Fruit fly (Drosophila melanogaster) whole organism, embryonic: ENCODE measurements around the gene P5CDh1.

ENCODE experiments used
- Bgb ChIP-seq: fragments of 200-800 bp; sonication (Bioruptor generic); IDR thresholded peaks from 2 replicates; pipeline ENCODE4 v1.3.6; 2022; ENCODE audit warnings: missing biosample characterization, missing genetic modification characterization; ENCODE audit not compliant: partially characterized antibody
- CG10147 ChIP-seq: fragments of 200-800 bp; sonication (Bioruptor generic); optimal IDR thresholded peaks from 2 replicates; lab custom pipeline; 2019; ENCODE audit warnings: missing biosample characterization, mild to moderate bottlenecking, missing genetic modification characterization, moderate library complexity
- CG11093 ChIP-seq: fragments of 200-800 bp; sonication (Bioruptor generic); IDR thresholded peaks from 3 replicates; pipeline ENCODE4 v1.3.6; 2022; ENCODE audit warnings: missing biosample characterization, missing genetic modification characterization
- CG12071 ChIP-seq: fragments of 200-800 bp; sonication (Bioruptor generic); optimal IDR thresholded peaks from 3 replicates; lab custom pipeline; 2018; ENCODE audit warnings: missing biosample characterization, mild to moderate bottlenecking, missing genetic modification characterization
- CG13296 ChIP-seq: fragments of 200-800 bp; sonication (Bioruptor generic); optimal IDR thresholded peaks from 3 replicates; lab custom pipeline; 2018; ENCODE audit warnings: missing biosample characterization, mild to moderate bottlenecking, missing genetic modification characterization
- CG16813 ChIP-seq: fragments of 200-800 bp; sonication (Bioruptor generic); IDR thresholded peaks from 3 replicates; pipeline ENCODE4 v1.3.6; 2022; ENCODE audit warnings: missing biosample characterization, missing genetic modification characterization; ENCODE audit not compliant: partially characterized antibody
- CG18262 ChIP-seq: fragments of 200-800 bp; optimal IDR thresholded peaks from 3 replicates; lab custom pipeline; 2019; ENCODE audit warnings: missing biosample characterization, mild to moderate bottlenecking, missing genetic modification characterization, moderate library complexity
- CG18764 ChIP-seq: fragments of 200-800 bp; sonication (Bioruptor generic); optimal IDR thresholded peaks from 3 replicates; lab custom pipeline; 2016; ENCODE audit warnings: missing biosample characterization, missing genetic modification characterization
- CG2116 ChIP-seq: fragments of 200-800 bp; sonication (Bioruptor generic); optimal IDR thresholded peaks from 3 replicates; lab custom pipeline; 2018; ENCODE audit warnings: missing biosample characterization, mild to moderate bottlenecking, missing genetic modification characterization
- CG30020 ChIP-seq: fragments of 200-800 bp; optimal IDR thresholded peaks from 2 replicates; lab custom pipeline; 2019; ENCODE audit warnings: missing biosample characterization, mild to moderate bottlenecking, missing genetic modification characterization, moderate library complexity
- CG32772 ChIP-seq: fragments of 200-800 bp; sonication (Bioruptor generic); IDR thresholded peaks from 2 replicates; pipeline ENCODE4 v1.3.6; 2022; ENCODE audit warnings: missing biosample characterization, missing genetic modification characterization
- CG33213 ChIP-seq: fragments of 200-800 bp; sonication (Bioruptor generic); optimal IDR thresholded peaks from 3 replicates; lab custom pipeline; 2016; ENCODE audit warnings: missing biosample characterization, missing genetic modification characterization
- CG34224 ChIP-seq: fragments of 200-800 bp; sonication (Bioruptor generic); IDR thresholded peaks from 3 replicates; pipeline ENCODE4 v1.3.6; 2022; ENCODE audit warnings: missing biosample characterization, missing genetic modification characterization; ENCODE audit not compliant: partially characterized antibody
- CG4328 ChIP-seq: fragments of 200-800 bp; sonication (Bioruptor generic); optimal IDR thresholded peaks from 3 replicates; lab custom pipeline; 2017; ENCODE audit warnings: missing biosample characterization, missing genetic modification reagents, missing genetic modification characterization
- CG5180 ChIP-seq: fragments of 200-800 bp; sonication (Bioruptor generic); optimal IDR thresholded peaks from 3 replicates; lab custom pipeline; 2017; ENCODE audit warnings: missing biosample characterization, missing genetic modification characterization, mild to moderate bottlenecking, moderate library complexity, missing genetic modification reagents
- CG7372 ChIP-seq: fragments of 200-800 bp; sonication (Bioruptor generic); IDR thresholded peaks from 2 replicates; pipeline ENCODE4 v1.3.6; 2022; ENCODE audit warnings: missing biosample characterization, missing genetic modification characterization
- CG7556 ChIP-seq: fragments of 200-800 bp; sonication (Bioruptor generic); optimal IDR thresholded peaks from 2 replicates; lab custom pipeline; 2017; ENCODE audit warnings: missing biosample characterization, mild to moderate bottlenecking, missing genetic modification characterization
- Chrac-16 ChIP-seq: fragments of 200-800 bp; sonication (Bioruptor generic); optimal IDR thresholded peaks from 3 replicates; lab custom pipeline; 2016; ENCODE audit warnings: missing biosample characterization, missing genetic modification characterization
- D19A ChIP-seq: fragments of 200-800 bp; optimal IDR thresholded peaks from 3 replicates; lab custom pipeline; 2019; ENCODE audit warnings: missing biosample characterization, mild to moderate bottlenecking, missing genetic modification characterization, moderate library complexity
- Dad ChIP-seq: fragments of 200-800 bp; sonication (Bioruptor generic); optimal IDR thresholded peaks from 3 replicates; lab custom pipeline; 2016; ENCODE audit warnings: missing biosample characterization, missing genetic modification characterization
- Dip3 ChIP-seq: fragments of 200-800 bp; sonication (Bioruptor generic); optimal IDR thresholded peaks from 3 replicates; lab custom pipeline; 2016; ENCODE audit warnings: missing biosample characterization, missing genetic modification characterization
- Gsc ChIP-seq: fragments of 200-800 bp; sonication (Bioruptor generic); IDR thresholded peaks from 2 replicates; pipeline ENCODE4 v1.3.6; 2022; ENCODE audit warnings: missing biosample characterization, missing genetic modification characterization
- Gug ChIP-seq: fragments of 200-800 bp; sonication (Bioruptor generic); IDR thresholded peaks from 4 replicates; pipeline ENCODE4 v1.3.6; 2022; ENCODE audit warnings: missing biosample characterization, missing genetic modification characterization
- HLH4C ChIP-seq: fragments of 200-800 bp; sonication (Bioruptor generic); IDR thresholded peaks from 3 replicates; pipeline ENCODE4 v1.3.6; 2022; ENCODE audit warnings: missing biosample characterization, missing genetic modification characterization; ENCODE audit not compliant: partially characterized antibody
- Hey ChIP-seq: fragments of 200-800 bp; sonication (Bioruptor generic); optimal IDR thresholded peaks from 3 replicates; lab custom pipeline; 2018; ENCODE audit warnings: missing biosample characterization, mild to moderate bottlenecking, missing genetic modification characterization
- MTF-1 ChIP-seq: fragments of 200-800 bp; sonication (Bioruptor generic); optimal IDR thresholded peaks from 2 replicates; lab custom pipeline; 2018; ENCODE audit warnings: missing biosample characterization, mild to moderate bottlenecking, missing genetic modification characterization, borderline replicate concordance
- Mes4 ChIP-seq: fragments of 200-800 bp; sonication (Bioruptor generic); optimal IDR thresholded peaks from 2 replicates; lab custom pipeline; 2016; ENCODE audit warnings: missing biosample characterization, missing genetic modification characterization
- Myb ChIP-seq: fragments of 200-800 bp; sonication (Bioruptor generic); optimal IDR thresholded peaks from 2 replicates; lab custom pipeline; 2016; ENCODE audit warnings: missing biosample characterization, missing genetic modification characterization
- NfI ChIP-seq: fragments of 200-800 bp; sonication (Bioruptor generic); optimal IDR thresholded peaks from 3 replicates; lab custom pipeline; 2018; ENCODE audit warnings: missing biosample characterization, mild to moderate bottlenecking, missing genetic modification characterization, moderate library complexity
- Pdp1 ChIP-seq, 2 experiments: fragments of 200-800 bp; sonication (Bioruptor generic); optimal IDR thresholded peaks; 3 replicates each; lab custom pipeline; 2016; ENCODE audit warnings: missing biosample characterization in 2 of 2, missing genetic modification characterization in 2 of 2, mild to moderate bottlenecking in 1 of 2, moderate library complexity in 1 of 2
- ato ChIP-seq: fragments of 200-800 bp; sonication (Bioruptor generic); IDR thresholded peaks from 2 replicates; pipeline ENCODE4 v1.3.6; 2022; ENCODE audit warnings: missing biosample characterization, missing genetic modification characterization; ENCODE audit not compliant: partially characterized antibody
- btn ChIP-seq: fragments of 200-800 bp; sonication (Bioruptor generic); optimal IDR thresholded peaks from 2 replicates; lab custom pipeline; 2016; ENCODE audit warnings: missing biosample characterization, missing genetic modification characterization
- cad ChIP-seq: fragments of >200 bp; optimal IDR thresholded peaks from 2 replicates; lab custom pipeline; 2017; ENCODE audit warnings: missing biosample characterization, missing genetic modification characterization
- chinmo ChIP-seq: fragments of 200-800 bp; sonication (Bioruptor generic); IDR thresholded peaks from 4 replicates; pipeline ENCODE4 v1.3.6; 2022; ENCODE audit warnings: missing biosample characterization, missing genetic modification characterization; ENCODE audit not compliant: partially characterized antibody
- dmrt11E ChIP-seq: fragments of 200-800 bp; sonication (Bioruptor generic); optimal IDR thresholded peaks from 3 replicates; lab custom pipeline; 2018; ENCODE audit warnings: missing biosample characterization, mild to moderate bottlenecking, missing genetic modification characterization, moderate library complexity
- emc ChIP-seq: fragments of 200-800 bp; sonication (Bioruptor generic); optimal IDR thresholded peaks from 2 replicates; lab custom pipeline; 2016; ENCODE audit warnings: missing biosample characterization, missing genetic modification characterization
- fd64A ChIP-seq: fragments of 200-800 bp; sonication (Bioruptor generic); optimal IDR thresholded peaks from 3 replicates; lab custom pipeline; 2018; ENCODE audit warnings: missing biosample characterization, mild to moderate bottlenecking, missing genetic modification characterization
- kay ChIP-seq: fragments of 200-800 bp; sonication (Bioruptor generic); optimal IDR thresholded peaks from 2 replicates; lab custom pipeline; 2016; ENCODE audit warnings: missing biosample characterization, missing genetic modification characterization
- nmo ChIP-seq: fragments of 200-800 bp; sonication (Bioruptor generic); optimal IDR thresholded peaks from 2 replicates; lab custom pipeline; 2018; ENCODE audit warnings: missing biosample characterization, mild to moderate bottlenecking, missing genetic modification characterization, moderate library complexity
- psq ChIP-seq: fragments of 200-800 bp; sonication (Bioruptor generic); optimal IDR thresholded peaks from 2 replicates; lab custom pipeline; 2017; ENCODE audit warnings: missing biosample characterization, missing genetic modification characterization
- salm ChIP-seq: fragments of 200-800 bp; sonication (Bioruptor generic); optimal IDR thresholded peaks from 2 replicates; lab custom pipeline; 2018; ENCODE audit warnings: missing biosample characterization, mild to moderate bottlenecking, missing genetic modification characterization
- sisA ChIP-seq: fragments of 200-800 bp; sonication (Bioruptor generic); IDR thresholded peaks from 2 replicates; pipeline ENCODE4 v1.3.6; 2022; ENCODE audit warnings: missing biosample characterization, missing genetic modification characterization
- slou ChIP-seq: fragments of 200-800 bp; sonication (Bioruptor generic); optimal IDR thresholded peaks from 3 replicates; lab custom pipeline; 2016; ENCODE audit warnings: missing biosample characterization, missing genetic modification characterization
- sr ChIP-seq: fragments of 200-800 bp; sonication (Bioruptor generic); IDR thresholded peaks from 3 replicates; pipeline ENCODE4 v1.3.6; 2022; ENCODE audit warnings: missing biosample characterization, missing genetic modification characterization
- tio ChIP-seq: fragments of 200-800 bp; sonication (Bioruptor generic); optimal IDR thresholded peaks from 2 replicates; lab custom pipeline; 2017; ENCODE audit warnings: missing biosample characterization, missing genetic modification characterization, inconsistent platforms
- tup ChIP-seq: fragments of 200-800 bp; sonication (Bioruptor generic); optimal IDR thresholded peaks from 2 replicates; lab custom pipeline; 2016; ENCODE audit warnings: missing biosample characterization, mild to moderate bottlenecking, missing genetic modification characterization, moderate library complexity
- z ChIP-seq: fragments of 200-800 bp; sonication (Bioruptor generic); IDR thresholded peaks from 3 replicates; pipeline ENCODE4 v1.3.6; 2022; ENCODE audit warnings: missing biosample characterization, missing genetic modification characterization

P5CDh1 gene

dm6 chr3L:21839720-21840641, 1.2 kb downstream of the P5CDh1 start (continued):
- TF ChIP-seq CG12071 (GFP tag; lab: Kevin White, UChicago) (peak; percentile 91), sr (peak; percentile 79; the same call in 2 of the 3 replicates), sisA (GFP tag; lab: Robert Waterston, UW) (peak; percentile 90), chinmo (GFP tag; lab: Robert Waterston, UW) (peak; percentile 80; the same call in 2 of the 4 replicates), Pdp1 (GFP tag; optimal IDR thresholded peaks at IDR 0.05; lab: Kevin White, UChicago) (peak; percentile 81 to 96), CG16813 (GFP tag; lab: Robert Waterston, UW) (0 out of 3 replicates have a peak, but pooled peaks have one; percentile 15), Bgb (GFP tag; lab: Robert Waterston, UW) (0 out of 2 replicates have a peak, but pooled peaks have one; percentile 13), Myb (GFP tag; lab: Kevin White, UChicago) (peak; percentile 72), tup (GFP tag; lab: Kevin White, UChicago) (peak; percentile 85), CG34224 (no peak), CG13296 (GFP tag; lab: Kevin White, UChicago) (peak; percentile 94), CG33213 (GFP tag; lab: Kevin White, UChicago) (peak; percentile 94), MTF-1 (GFP tag; lab: Kevin White, UChicago) (peak; percentile 16), kay (peak; percentile 92), btn (GFP tag; lab: Kevin White, UChicago) (peak; percentile 90), NfI (GFP tag; lab: Kevin White, UChicago) (peak; percentile 94), CG7556 (GFP tag; lab: Kevin White, UChicago) (peak; percentile 97), CG2116 (GFP tag; lab: Kevin White, UChicago) (peak; percentile 73), ato (GFP tag; lab: Robert Waterston, UW) (no peak), Chrac-16 (GFP tag; lab: Kevin White, UChicago) (peak; percentile 90), Mes4 (GFP tag; lab: Kevin White, UChicago) (peak; percentile 92), CG18764 (GFP tag; lab: Kevin White, UChicago) (peak; percentile 86), CG10147 (GFP tag; lab: Kevin White, UChicago) (peak; percentile 92), cad (GFP tag; lab: Kevin White, UChicago) (no peak), CG11093 (GFP tag; lab: Robert Waterston, UW) (peak; percentile 88), tio (GFP tag; lab: Kevin White, UChicago) (peak; percentile 95), CG5180 (peak; percentile 76), CG32772 (GFP tag; lab: Robert Waterston, UW) (peak; percentile 91), CG30020 (tag; lab: Kevin White, UChicago) (peak; percentile 73), Dad (GFP tag; lab: Kevin White, UChicago) (peak; percentile 90), slou (peak; percentile 87), fd64A (GFP tag; lab: Kevin White, UChicago) (peak; percentile 82), Gsc (GFP tag; lab: Robert Waterston, UW) (peak; percentile 83), z (peak; percentile 61; the same call in 1 of the 3 replicates), nmo (GFP tag; lab: Kevin White, UChicago) (peak; percentile 96), HLH4C (GFP tag; lab: Robert Waterston, UW) (peak; percentile 58), CG18262 (tag; lab: Kevin White, UChicago) (peak; percentile 96), D19A (peak; percentile 88), salm (tag; lab: Kevin White, UChicago) (peak; percentile 90), CG7372 (GFP tag; lab: Robert Waterston, UW) (peak; percentile 89), psq (peak; percentile 38), CG4328 (GFP tag; lab: Kevin White, UChicago) (peak; percentile 82), Hey (tag; lab: Kevin White, UChicago) (peak; percentile 50), emc (GFP tag; lab: Kevin White, UChicago) (peak; percentile 73), Dip3 (GFP tag; lab: Kevin White, UChicago) (peak; percentile 94), Gug (peak; percentile 87), dmrt11E (peak; percentile 82)
